Worm (Caenorhabditis elegans): Measurements from ENCODE around the gene msp-32.
"Not testable (repeated sequence)": the region's sequence is repeated elsewhere in the genome, so short reads cannot be mapped to it uniquely, and the experiment has no call there.

DNA sequence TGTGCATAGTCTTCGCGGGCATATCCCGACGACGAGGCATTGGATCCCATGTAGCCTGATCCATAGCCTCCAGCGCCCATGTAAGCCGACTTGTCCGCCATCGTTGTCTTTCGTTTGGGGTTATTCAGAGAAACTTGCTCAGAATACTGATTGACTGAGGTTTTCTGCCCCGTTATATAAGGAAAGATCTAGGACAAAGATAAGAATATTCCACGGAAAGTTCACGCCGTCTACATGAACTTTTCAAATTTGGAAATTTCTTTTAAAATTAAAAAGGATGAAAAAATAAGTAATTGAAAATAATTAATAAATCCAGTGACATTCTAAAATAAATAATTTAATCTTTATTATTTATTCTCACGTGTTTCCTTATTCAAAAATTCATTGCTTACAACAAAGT, 38.4 kb upstream of the msp-32 start, which contains the start of the genes nspd-5 and F11G11.4:
- not testable (repeated sequence) for TF ChIP-seq lsy-2 (tag; optimal IDR thresholded peaks at IDR 0.05); nhr-12 (tag; optimal IDR thresholded peaks at IDR 0.05); unc-62 (GFP tag; optimal IDR thresholded peaks at IDR 0.05); lin-13 (tag; optimal IDR thresholded peaks at IDR 0.05); elt-1 (tag; optimal IDR thresholded peaks at IDR 0.05; ENCODE audit: borderline replicate concordance, insufficient read depth); zip-8 (tag; optimal IDR thresholded peaks at IDR 0.05); nhr-2 (tag; optimal IDR thresholded peaks at IDR 0.05); blmp-1 (tag; optimal IDR thresholded peaks at IDR 0.05); lin-32 (GFP tag; optimal IDR thresholded peaks at IDR 0.05)

Data from whole organism, mixed stage, embryonic.